Fruit fly (Drosophila melanogaster) whole organism, embryonic: ENCODE results near the gene Vps39.
A peak's percentile ranks its signal among the peaks of the same experiment; 100 is the strongest.

ENCODE experiments used
- Abd-B ChIP-seq: fragments of 200-800 bp; sonication (Bioruptor generic); optimal IDR thresholded peaks from 2 replicates; lab custom pipeline; 2018; ENCODE audit warnings: missing biosample characterization, mild to moderate bottlenecking, missing genetic modification characterization, moderate library complexity
- Antp ChIP-seq: fragments of 200-800 bp; sonication (Bioruptor generic); optimal IDR thresholded peaks from 3 replicates; lab custom pipeline; 2016; ENCODE audit warnings: missing biosample characterization, missing genetic modification characterization
- BEAF-32 ChIP-seq: fragments of 200-800 bp; sonication (Bioruptor generic); optimal IDR thresholded peaks from 3 replicates; lab custom pipeline; 2017; ENCODE audit warnings: missing biosample characterization, missing genetic modification characterization, mild to moderate bottlenecking, moderate library complexity, missing genetic modification reagents
- CG10209 ChIP-seq: fragments of 200-800 bp; sonication (Bioruptor generic); optimal IDR thresholded peaks from 3 replicates; lab custom pipeline; 2017; ENCODE audit warnings: missing biosample characterization, mild to moderate bottlenecking, missing genetic modification characterization, missing genetic modification reagents
- CG12071 ChIP-seq: fragments of 200-800 bp; sonication (Bioruptor generic); optimal IDR thresholded peaks from 3 replicates; lab custom pipeline; 2018; ENCODE audit warnings: missing biosample characterization, mild to moderate bottlenecking, missing genetic modification characterization
- CG12219 ChIP-seq: fragments of 200-800 bp; sonication (Bioruptor generic); optimal IDR thresholded peaks from 3 replicates; lab custom pipeline; 2018; ENCODE audit warnings: missing biosample characterization, mild to moderate bottlenecking, missing genetic modification characterization
- CG1233 ChIP-seq: fragments of 200-800 bp; sonication (Bioruptor generic); optimal IDR thresholded peaks from 4 replicates; lab custom pipeline; 2018; ENCODE audit warnings: missing biosample characterization, mild to moderate bottlenecking, missing genetic modification characterization
- CG13894 ChIP-seq: fragments of 200-800 bp; sonication (Bioruptor generic); optimal IDR thresholded peaks from 3 replicates; lab custom pipeline; 2018; ENCODE audit warnings: missing biosample characterization, mild to moderate bottlenecking, missing genetic modification characterization, moderate library complexity
- CG15073 ChIP-seq: fragments of 200-800 bp; sonication (Bioruptor generic); optimal IDR thresholded peaks from 2 replicates; lab custom pipeline; 2016; ENCODE audit warnings: missing biosample characterization, missing genetic modification characterization
- CG15269 ChIP-seq: fragments of 200-800 bp; sonication (Bioruptor generic); optimal IDR thresholded peaks from 2 replicates; lab custom pipeline; 2018; ENCODE audit warnings: missing biosample characterization, mild to moderate bottlenecking, missing genetic modification characterization, moderate library complexity
- CG1647 ChIP-seq: fragments of 200-800 bp; sonication (Bioruptor generic); optimal IDR thresholded peaks from 3 replicates; lab custom pipeline; 2016; ENCODE audit warnings: missing biosample characterization, missing genetic modification characterization
- CG16813 ChIP-seq: fragments of 200-800 bp; sonication (Bioruptor generic); IDR thresholded peaks from 3 replicates; pipeline ENCODE4 v1.3.6; 2022; ENCODE audit warnings: missing biosample characterization, missing genetic modification characterization; ENCODE audit not compliant: partially characterized antibody
- CG17829 ChIP-seq: fragments of 200-800 bp; optimal IDR thresholded peaks from 2 replicates; lab custom pipeline; 2019; ENCODE audit warnings: missing biosample characterization, mild to moderate bottlenecking, missing genetic modification characterization, moderate library complexity
- CG18011 ChIP-seq: fragments of 200-800 bp; sonication (Bioruptor generic); optimal IDR thresholded peaks from 2 replicates; lab custom pipeline; 2017; ENCODE audit warnings: missing biosample characterization, missing genetic modification characterization, mild to moderate bottlenecking, moderate library complexity, missing genotype
- CG1832 ChIP-seq: fragments of 200-800 bp; sonication (Bioruptor generic); optimal IDR thresholded peaks from 2 replicates; lab custom pipeline; 2017; ENCODE audit warnings: missing biosample characterization, mild to moderate bottlenecking, missing genetic modification characterization, inconsistent platforms
- CG18476 ChIP-seq: fragments of 200-800 bp; sonication (Bioruptor generic); optimal IDR thresholded peaks from 2 replicates; lab custom pipeline; 2016; ENCODE audit warnings: missing biosample characterization, mild to moderate bottlenecking, missing genetic modification characterization
- CG18619 ChIP-seq: fragments of 200-800 bp; sonication (Bioruptor generic); optimal IDR thresholded peaks from 3 replicates; lab custom pipeline; 2017; ENCODE audit warnings: missing biosample characterization, mild to moderate bottlenecking, missing genetic modification characterization
- CG2116 ChIP-seq: fragments of 200-800 bp; sonication (Bioruptor generic); optimal IDR thresholded peaks from 3 replicates; lab custom pipeline; 2018; ENCODE audit warnings: missing biosample characterization, mild to moderate bottlenecking, missing genetic modification characterization
- CG32772 ChIP-seq: fragments of 200-800 bp; sonication (Bioruptor generic); IDR thresholded peaks from 2 replicates; pipeline ENCODE4 v1.3.6; 2022; ENCODE audit warnings: missing biosample characterization, missing genetic modification characterization
- CG7839 ChIP-seq: fragments of 200-800 bp; sonication (Bioruptor generic); optimal IDR thresholded peaks from 3 replicates; lab custom pipeline; 2018; ENCODE audit warnings: missing biosample characterization, mild to moderate bottlenecking, missing genetic modification characterization, moderate library complexity
- CG7928 ChIP-seq: fragments of 200-800 bp; sonication (Bioruptor generic); optimal IDR thresholded peaks from 2 replicates; lab custom pipeline; 2017; ENCODE audit warnings: missing biosample characterization, mild to moderate bottlenecking, missing genetic modification characterization
- CG8765 ChIP-seq: fragments of 200-800 bp; sonication (Bioruptor generic); IDR thresholded peaks from 2 replicates; pipeline ENCODE4 v1.3.6; 2022; ENCODE audit warnings: missing biosample characterization, missing genetic modification characterization
- D19A ChIP-seq: fragments of 200-800 bp; optimal IDR thresholded peaks from 3 replicates; lab custom pipeline; 2019; ENCODE audit warnings: missing biosample characterization, mild to moderate bottlenecking, missing genetic modification characterization, moderate library complexity
- Dek ChIP-seq: fragments of 200-800 bp; sonication (Bioruptor generic); optimal IDR thresholded peaks from 3 replicates; lab custom pipeline; 2019; ENCODE audit warnings: missing biosample characterization, mild to moderate bottlenecking, missing genetic modification characterization, moderate library complexity
- Gsc ChIP-seq: fragments of 200-800 bp; sonication (Bioruptor generic); IDR thresholded peaks from 2 replicates; pipeline ENCODE4 v1.3.6; 2022; ENCODE audit warnings: missing biosample characterization, missing genetic modification characterization
- Hmx ChIP-seq: fragments of 200-800 bp; sonication (Bioruptor generic); optimal IDR thresholded peaks from 2 replicates; lab custom pipeline; 2016; ENCODE audit warnings: missing biosample characterization, missing genetic modification characterization
- NfI ChIP-seq: fragments of 200-800 bp; sonication (Bioruptor generic); optimal IDR thresholded peaks from 3 replicates; lab custom pipeline; 2018; ENCODE audit warnings: missing biosample characterization, mild to moderate bottlenecking, missing genetic modification characterization, moderate library complexity
- al ChIP-seq: fragments of 200-800 bp; sonication (Bioruptor generic); IDR thresholded peaks from 2 replicates; pipeline ENCODE4 v1.3.6; 2022; ENCODE audit warnings: missing biosample characterization, missing genetic modification characterization
- bcd ChIP-seq: fragments of 200-800 bp; sonication (Bioruptor generic); optimal IDR thresholded peaks from 2 replicates; lab custom pipeline; 2017; ENCODE audit warnings: missing biosample characterization, mild to moderate bottlenecking, missing genetic modification characterization
- chm ChIP-seq: fragments of 200-800 bp; sonication (Bioruptor generic); IDR thresholded peaks from 2 replicates; pipeline ENCODE4 v1.3.6; 2022; ENCODE audit warnings: missing biosample characterization, missing genetic modification characterization
- dpn ChIP-seq, 2 experiments: fragments of 200-800 bp; sonication (Bioruptor generic); optimal IDR thresholded peaks; 3 replicates each; lab custom pipeline; 2016; ENCODE audit warnings: missing biosample characterization in 2 of 2, missing genetic modification characterization in 2 of 2
- ems ChIP-seq: fragments of 200-800 bp; sonication (Bioruptor generic); optimal IDR thresholded peaks from 3 replicates; lab custom pipeline; 2016; ENCODE audit warnings: missing biosample characterization, missing genetic modification characterization
- ewg ChIP-seq: fragments of 200-800 bp; sonication (Bioruptor generic); optimal IDR thresholded peaks from 3 replicates; lab custom pipeline; 2017; ENCODE audit warnings: mild to moderate bottlenecking, missing biosample characterization, missing genetic modification reagents, missing genetic modification characterization
- ftz-f1 ChIP-seq: fragments of 200-800 bp; sonication (Bioruptor generic); optimal IDR thresholded peaks from 2 replicates; lab custom pipeline; 2016; ENCODE audit warnings: missing biosample characterization, missing genetic modification characterization
- gcm ChIP-seq: fragments of 200-800 bp; sonication (Bioruptor generic); optimal IDR thresholded peaks from 2 replicates; lab custom pipeline; 2019; ENCODE audit warnings: missing biosample characterization, mild to moderate bottlenecking, missing genetic modification characterization, moderate library complexity
- gsb-n ChIP-seq: fragments of 200-800 bp; sonication (Bioruptor generic); optimal IDR thresholded peaks from 3 replicates; lab custom pipeline; 2018; ENCODE audit warnings: missing biosample characterization, mild to moderate bottlenecking, missing genetic modification characterization
- hbn ChIP-seq: fragments of 200-800 bp; sonication (Bioruptor generic); IDR thresholded peaks from 2 replicates; pipeline ENCODE4 v1.3.6; 2022; ENCODE audit warnings: missing biosample characterization, missing genetic modification characterization; ENCODE audit not compliant: partially characterized antibody
- lbe ChIP-seq: fragments of 200-800 bp; sonication (Bioruptor generic); optimal IDR thresholded peaks from 2 replicates; lab custom pipeline; 2016; ENCODE audit warnings: missing biosample characterization, mild to moderate bottlenecking, missing genetic modification characterization
- mld ChIP-seq: fragments of 200-800 bp; sonication (Bioruptor generic); IDR thresholded peaks from 3 replicates; pipeline ENCODE4 v1.3.6; 2022; ENCODE audit warnings: missing biosample characterization, missing genetic modification characterization; ENCODE audit not compliant: partially characterized antibody
- pzg ChIP-seq: fragments of 200-800 bp; sonication (Bioruptor generic); optimal IDR thresholded peaks from 3 replicates; lab custom pipeline; 2018; ENCODE audit warnings: missing biosample characterization, mild to moderate bottlenecking, missing genetic modification characterization, moderate library complexity
- ranshi ChIP-seq: fragments of 200-800 bp; sonication (Bioruptor generic); IDR thresholded peaks from 2 replicates; pipeline ENCODE4 v1.3.6; 2022; ENCODE audit warnings: missing biosample characterization, missing genetic modification characterization
- scrt ChIP-seq: fragments of 200-800 bp; sonication (Bioruptor generic); optimal IDR thresholded peaks from 2 replicates; lab custom pipeline; 2018; ENCODE audit warnings: missing biosample characterization, mild to moderate bottlenecking, missing genetic modification characterization, moderate library complexity
- sisA ChIP-seq: fragments of 200-800 bp; sonication (Bioruptor generic); IDR thresholded peaks from 2 replicates; pipeline ENCODE4 v1.3.6; 2022; ENCODE audit warnings: missing biosample characterization, missing genetic modification characterization
- tgo ChIP-seq: fragments of 200-800 bp; sonication (Bioruptor generic); IDR thresholded peaks from 3 replicates; pipeline ENCODE4 v1.3.6; 2022; ENCODE audit warnings: missing biosample characterization, missing genetic modification characterization
- unc-4 ChIP-seq: fragments of 200-800 bp; sonication (Bioruptor generic); IDR thresholded peaks from 2 replicates; pipeline ENCODE4 v1.3.6; 2022; ENCODE audit warnings: missing biosample characterization, missing genetic modification characterization; ENCODE audit not compliant: partially characterized antibody
- vfl ChIP-seq: fragments of 200-800 bp; sonication (Bioruptor generic); optimal IDR thresholded peaks from 2 replicates; lab custom pipeline; 2016; ENCODE audit warnings: missing biosample characterization, missing genetic modification characterization
- vvl ChIP-seq: fragments of 200-800 bp; sonication (Bioruptor generic); IDR thresholded peaks from 2 replicates; pipeline ENCODE4 v1.3.6; 2022; ENCODE audit warnings: missing biosample characterization, missing genetic modification characterization

Vps39 gene

dm6 chr3R:18242089-18242955 is 31.9 kb downstream of the Vps39 start, which contains the start of the genes CG7156 and 14-3-3epsilon (continued):
- TF ChIP-seq chm (GFP tag; lab: Robert Waterston, UW) (peak; percentile 77), NfI (GFP tag; lab: Kevin White, UChicago) (peak; percentile 47), ftz-f1 (no peak), CG18011 (peak; percentile 45), CG18619 (peak; percentile 29), vvl (peak; percentile 81), CG8765 (GFP tag; lab: Robert Waterston, UW) (no peak), CG10209 (GFP tag; lab: Kevin White, UChicago) (peak; percentile 1), CG12219 (GFP tag; lab: Kevin White, UChicago) (peak; percentile 37), CG2116 (GFP tag; lab: Kevin White, UChicago) (peak; percentile 88), CG1647 (no peak), Gsc (GFP tag; lab: Robert Waterston, UW) (no peak), CG15073 (GFP tag; lab: Kevin White, UChicago) (no peak), CG16813 (GFP tag; lab: Robert Waterston, UW) (peak; percentile 70), dpn (GFP tag; optimal IDR thresholded peaks at IDR 0.05; lab: Kevin White, UChicago) (peak in 1 of 2 experiments; percentile 45), CG7928 (GFP tag; lab: Kevin White, UChicago) (no peak), CG15269 (tag; lab: Kevin White, UChicago) (no peak), hbn (GFP tag; lab: Robert Waterston, UW) (0 out of 2 replicates have a peak, but pooled peaks have one; percentile 32), vfl (GFP tag; lab: Kevin White, UChicago) (no peak), BEAF-32 (GFP tag; lab: Kevin White, UChicago) (peak; percentile 92), CG13894 (tag; lab: Kevin White, UChicago) (no peak), gsb-n (peak; percentile 37), Hmx (peak; percentile 12), gcm (GFP tag; lab: Kevin White, UChicago) (peak; percentile 69), scrt (GFP tag; lab: Kevin White, UChicago) (peak; percentile 10), CG18476 (GFP tag; lab: Kevin White, UChicago) (no peak), bcd (GFP tag; lab: Kevin White, UChicago) (peak; percentile 20), D19A (tag; lab: Kevin White, UChicago) (no peak), CG7839 (no peak), sisA (GFP tag; lab: Robert Waterston, UW) (no peak), pzg (peak; percentile 70), Dek (tag; lab: Kevin White, UChicago) (no peak), mld (GFP tag; lab: Robert Waterston, UW) (0 out of 3 replicates have a peak, but pooled peaks have one; percentile 26), ewg (GFP tag; lab: Kevin White, UChicago) (peak; percentile 100), Abd-B (GFP tag; lab: Kevin White, UChicago) (peak; percentile 71), al (GFP tag; lab: Robert Waterston, UW) (no peak), lbe (GFP tag; lab: Kevin White, UChicago) (no peak), CG1233 (peak; percentile 15), ems (GFP tag; lab: Kevin White, UChicago) (no peak), tgo (GFP tag; lab: Robert Waterston, UW) (peak; percentile 22; the same call in 1 of the 3 replicates), unc-4 (GFP tag; lab: Robert Waterston, UW) (peak; percentile 45; the same call in 1 of the 2 replicates), ranshi (peak; percentile 50; the same call in 1 of the 2 replicates), CG12071 (peak; percentile 30), CG32772 (GFP tag; lab: Robert Waterston, UW) (0 out of 2 replicates have a peak, but pooled peaks have one; percentile 25), CG1832 (GFP tag; lab: Kevin White, UChicago) (no peak), Antp (GFP tag; lab: Kevin White, UChicago) (peak; percentile 2), CG17829 (tag; lab: Kevin White, UChicago) (peak; percentile 16)
